Fruit fly (Drosophila melanogaster) whole organism, pupa: Measurements from ENCODE around the gene CG13667.

ENCODE experiments used
- CG13204 ChIP-seq: fragments of 200-800 bp; sonication (Bioruptor generic); optimal IDR thresholded peaks from 2 replicates; lab custom pipeline; 2018; ENCODE audit warnings: missing biosample characterization, mild to moderate bottlenecking, missing genetic modification characterization, moderate library complexity
- CG14655 ChIP-seq: fragments of 200-800 bp; sonication (Bioruptor generic); optimal IDR thresholded peaks from 3 replicates; lab custom pipeline; 2017; ENCODE audit warnings: mild to moderate bottlenecking, missing biosample characterization, missing genetic modification reagents, missing genetic modification characterization
- CG15710 ChIP-seq: fragments of 200-800 bp; sonication (Bioruptor generic); optimal IDR thresholded peaks from 2 replicates; lab custom pipeline; 2018; ENCODE audit warnings: missing biosample characterization, mild to moderate bottlenecking, missing genetic modification characterization, moderate library complexity
- CG32121 ChIP-seq: fragments of 200-800 bp; sonication (Bioruptor generic); IDR thresholded peaks from 2 replicates; pipeline ENCODE4 v1.3.6; 2022; ENCODE audit warnings: missing biosample characterization, missing genetic modification characterization
- CG4496 ChIP-seq: fragments of 200-800 bp; sonication (Bioruptor generic); IDR thresholded peaks from 3 replicates; pipeline ENCODE4 v1.3.6; 2022; ENCODE audit warnings: missing biosample characterization, missing genetic modification characterization
- CG8159 ChIP-seq: fragments of 200-800 bp; sonication (Bioruptor generic); optimal IDR thresholded peaks from 3 replicates; lab custom pipeline; 2018; ENCODE audit warnings: missing biosample characterization, mild to moderate bottlenecking, missing genetic modification characterization, moderate library complexity
- CG9948 ChIP-seq: fragments of 200-800 bp; sonication (Bioruptor generic); optimal IDR thresholded peaks from 2 replicates; lab custom pipeline; 2018; ENCODE audit warnings: missing biosample characterization, mild to moderate bottlenecking, missing genetic modification characterization, moderate library complexity
- EcR ChIP-seq: fragments of 200-800 bp; sonication (Bioruptor generic); optimal IDR thresholded peaks from 3 replicates; lab custom pipeline; 2019; ENCODE audit warnings: missing biosample characterization, missing genetic modification characterization, mild to moderate bottlenecking, moderate library complexity, missing genetic modification reagents
- fd96Ca ChIP-seq: fragments of 200-800 bp; sonication (Bioruptor generic); IDR thresholded peaks from 3 replicates; pipeline ENCODE4 v1.3.6; 2022; ENCODE audit warnings: missing biosample characterization, missing genetic modification characterization
- rn ChIP-seq: fragments of 200-800 bp; sonication (Bioruptor generic); IDR thresholded peaks from 2 replicates; pipeline ENCODE4 v1.3.6; 2022; ENCODE audit warnings: missing biosample characterization, missing genetic modification characterization

DNA sequence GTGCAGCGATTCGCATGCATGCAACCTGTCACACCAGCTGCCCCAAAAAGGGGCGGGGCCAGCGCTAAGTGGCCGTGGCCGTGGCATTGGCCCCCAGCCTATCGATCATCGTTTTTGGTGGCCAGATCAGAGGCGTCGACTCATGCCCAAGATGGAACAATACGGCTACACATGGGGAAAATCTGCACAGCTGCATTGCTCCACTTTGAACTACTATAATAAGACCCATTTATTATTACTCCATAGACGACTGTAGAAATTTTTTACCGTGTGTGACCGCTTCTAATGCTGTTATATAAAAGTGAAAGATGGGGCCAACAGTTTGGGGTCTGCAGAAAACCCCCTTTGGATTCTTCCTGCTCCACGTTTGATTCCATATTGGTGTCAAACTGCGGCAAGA is 21.3 kb upstream of the CG13667 start:
- TF ChIP-seq CG15710 = no peak
- peak; percentile 30; the same call in 1 of the 3 replicates for TF ChIP-seq fd96Ca (GFP tag; lab: Robert Waterston, UW)
- no peak for TF ChIP-seq EcR (GFP tag; lab: Kevin White, UChicago)
- TF ChIP-seq CG4496 (GFP tag; lab: Robert Waterston, UW) = no peak
- TF ChIP-seq CG14655 (GFP tag; lab: Kevin White, UChicago) = peak; percentile 21
- no peak for TF ChIP-seq CG32121
- no peak for TF ChIP-seq CG8159 (tag; lab: Kevin White, UChicago)
- no peak for TF ChIP-seq CG9948 (tag; lab: Kevin White, UChicago)
- no peak for TF ChIP-seq rn (GFP tag; lab: Robert Waterston, UW)
- TF ChIP-seq CG13204 (GFP tag; lab: Kevin White, UChicago) = no peak
